Worm (Caenorhabditis elegans): ENCODE measurements around the gene Y39A1A.16.

The Y39A1A.16 gene

ce11 chrIII:10702805-10703204 lies 23.7 kb downstream of the Y39A1A.16 start:
- TF ChIP-seq nfya-1 (tag; optimal IDR thresholded peaks at IDR 0.05) (peak; percentile 61), nhr-11 (tag; optimal IDR thresholded peaks at IDR 0.05) (no peak)

ce11 chrIII:10703833-10704232 lies 24.8 kb downstream of the Y39A1A.16 start:
- TF ChIP-seq npax-4 (tag; optimal IDR thresholded peaks at IDR 0.05) (no peak), che-1 (tag; optimal IDR thresholded peaks at IDR 0.05) (no peak), tbx-7 (tag; optimal IDR thresholded peaks at IDR 0.05) (no peak), pha-2 (tag; optimal IDR thresholded peaks at IDR 0.05) (no peak), unc-3 (GFP tag; conservative IDR thresholded peaks at IDR 0.05) (no peak), unc-3 (tag; optimal IDR thresholded peaks at IDR 0.05) (no peak), pag-3 (tag; optimal IDR thresholded peaks at IDR 0.05; ENCODE audit: borderline replicate concordance) (no peak), hlh-30 (tag; optimal IDR thresholded peaks at IDR 0.05; ENCODE audit: insufficient read depth) (no peak), ets-4 (tag; optimal IDR thresholded peaks at IDR 0.05) (no peak), unc-42 (tag; optimal IDR thresholded peaks at IDR 0.05) (no peak), ahr-1 (tag; optimal IDR thresholded peaks at IDR 0.05) (no peak), ceh-2 (tag; optimal IDR thresholded peaks at IDR 0.05) (no peak), sox-2 (GFP tag; IDR thresholded peaks at IDR 0.05) (no peak), ceh-18 (tag; optimal IDR thresholded peaks at IDR 0.05) (no peak), fkh-10 (GFP tag; optimal IDR thresholded peaks at IDR 0.05) (no peak), fkh-6 (tag; optimal IDR thresholded peaks at IDR 0.05) (no peak)

DNA sequence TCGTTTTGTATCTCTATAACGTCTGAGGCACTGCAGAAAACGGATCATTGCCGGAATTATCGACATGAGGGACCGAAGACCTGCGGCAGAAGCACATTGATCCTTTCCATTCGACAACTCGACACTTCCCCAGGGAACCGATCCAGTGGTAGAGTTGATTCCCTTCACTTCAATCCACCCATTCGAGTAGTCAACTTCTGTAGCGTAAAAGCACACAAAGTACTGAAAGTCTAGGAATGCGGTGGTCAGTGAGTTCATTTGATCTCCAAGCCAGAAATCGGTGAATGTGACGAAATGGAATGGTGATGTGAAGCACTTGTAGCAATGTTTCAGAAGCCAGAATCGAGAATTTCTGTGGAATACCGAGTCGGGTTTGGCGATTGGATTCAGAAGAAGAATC lies 25.4 kb downstream of the Y39A1A.16 start:
- TF ChIP-seq ceh-31 (tag; optimal IDR thresholded peaks at IDR 0.05) (no peak), hlh-15 (tag; optimal IDR thresholded peaks at IDR 0.05) (no peak), ceh-18 (tag; optimal IDR thresholded peaks at IDR 0.05) (no peak), ahr-1 (tag; optimal IDR thresholded peaks at IDR 0.05) (no peak), odd-2 (tag; optimal IDR thresholded peaks at IDR 0.05) (no peak), pag-3 (tag; optimal IDR thresholded peaks at IDR 0.05; ENCODE audit: borderline replicate concordance) (no peak), nhr-232 (tag; optimal IDR thresholded peaks at IDR 0.05) (no peak), gmeb-2 (tag; optimal IDR thresholded peaks at IDR 0.05) (no peak), ama-1 (optimal IDR thresholded peaks at IDR 0.05) (no peak), unc-86 (tag; optimal IDR thresholded peaks at IDR 0.05) (no peak), rnt-1 (tag; optimal IDR thresholded peaks at IDR 0.05) (no peak), ztf-16 (tag; optimal IDR thresholded peaks at IDR 0.05) (no peak), lin-11 (tag; optimal IDR thresholded peaks at IDR 0.05) (no peak)

- TF ChIP-seq eyg-1 (tag; optimal IDR thresholded peaks at IDR 0.05), result no peak
- TF ChIP-seq unc-86 (tag; optimal IDR thresholded peaks at IDR 0.05), result no peak
- TF ChIP-seq lin-11 (tag; optimal IDR thresholded peaks at IDR 0.05), result no peak
- no peak for TF ChIP-seq unc-3 (GFP tag; conservative IDR thresholded peaks at IDR 0.05)
- no peak for TF ChIP-seq unc-3 (tag; optimal IDR thresholded peaks at IDR 0.05)
- TF ChIP-seq pros-1 (tag; optimal IDR thresholded peaks at IDR 0.05), result no peak
- TF ChIP-seq ttx-3 (tag; optimal IDR thresholded peaks at IDR 0.05), result no peak
- no peak for TF ChIP-seq fax-1 (tag; optimal IDR thresholded peaks at IDR 0.05)
- TF ChIP-seq ceh-31 (tag; optimal IDR thresholded peaks at IDR 0.05), result no peak
- TF ChIP-seq ztf-16 (tag; optimal IDR thresholded peaks at IDR 0.05), result no peak
- no peak for TF ChIP-seq K02D7.2 (tag; optimal IDR thresholded peaks at IDR 0.05)
These were observed 27.4 kb downstream of the Y39A1A.16 start for ce11 chrIII:10706481-10706880.

ce11 chrIII:10706972-10707438 lies 27.9 kb downstream of the Y39A1A.16 start, which contains the start of the genes Y39A1A.21 and Y39A1A.22:
Y39A1A.21 (minus strand) TSS chrIII:10707022.
Y39A1A.22 (minus strand) TSS chrIII:10707028.
- TF ChIP-seq elt-2 (tag; optimal IDR thresholded peaks at IDR 0.05), result peak; percentile 75
- no peak for TF ChIP-seq pha-2 (tag; optimal IDR thresholded peaks at IDR 0.05)
- TF ChIP-seq fkh-10 (GFP tag; optimal IDR thresholded peaks at IDR 0.05), result peak; percentile 70
- peak; percentile 48 for TF ChIP-seq ceh-34 (tag; optimal IDR thresholded peaks at IDR 0.05)
- TF ChIP-seq ceh-18 (tag; optimal IDR thresholded peaks at IDR 0.05), result peak; percentile 24
- TF ChIP-seq sdc-2 (tag; optimal IDR thresholded peaks at IDR 0.05), result no peak
- no peak for TF ChIP-seq tbx-7 (tag; optimal IDR thresholded peaks at IDR 0.05)
- TF ChIP-seq ceh-48 (tag; optimal IDR thresholded peaks at IDR 0.05), result peak; percentile 56
- TF ChIP-seq hlh-30 (tag; optimal IDR thresholded peaks at IDR 0.05; ENCODE audit: insufficient read depth), result peak; percentile 8
- peak; percentile 9 for TF ChIP-seq ceh-6 (GFP tag; optimal IDR thresholded peaks at IDR 0.05)
- no peak for TF ChIP-seq ceh-30 (tag; optimal IDR thresholded peaks at IDR 0.05)
- TF ChIP-seq K02D7.2 (tag; optimal IDR thresholded peaks at IDR 0.05), result peak; percentile 18
- TF ChIP-seq ttx-3 (tag; optimal IDR thresholded peaks at IDR 0.05), result peak; percentile 5
- TF ChIP-seq che-1 (tag; optimal IDR thresholded peaks at IDR 0.05), result peak; percentile 30
- peak; percentile 12 for TF ChIP-seq hlh-15 (tag; optimal IDR thresholded peaks at IDR 0.05)
- peak; percentile 41 for TF ChIP-seq ztf-16 (tag; optimal IDR thresholded peaks at IDR 0.05)
- TF ChIP-seq dve-1 (tag; optimal IDR thresholded peaks at IDR 0.05), result peak; percentile 38
- TF ChIP-seq hlh-13 (GFP tag; optimal IDR thresholded peaks at IDR 0.05), result peak; percentile 8
- TF ChIP-seq nfya-1 (tag; optimal IDR thresholded peaks at IDR 0.05), result peak; percentile 80
- peak; percentile 63 for TF ChIP-seq tbx-2 (tag; optimal IDR thresholded peaks at IDR 0.05)
- peak; percentile 59 for TF ChIP-seq ceh-31 (tag; optimal IDR thresholded peaks at IDR 0.05)
- TF ChIP-seq unc-86 (tag; optimal IDR thresholded peaks at IDR 0.05), result peak; percentile 32
- TF ChIP-seq K09A11.1 (tag; optimal IDR thresholded peaks at IDR 0.05; ENCODE audit: insufficient read depth), result no peak
- TF ChIP-seq C08G9.2 (tag; optimal IDR thresholded peaks at IDR 0.05), result peak; percentile 45
